Worm (Caenorhabditis elegans) whole organism, L3 larva: Measurements from ENCODE around the gene spp-11.

Experiments
- R02D3.7 ChIP-seq: fragments of 150-350 bp; optimal IDR thresholded peaks from 2 replicates; lab custom pipeline; 2014; ENCODE audit warnings: missing biosample characterization, missing genetic modification characterization
- ZK546.5 ChIP-seq: sonication (generic microtip); optimal IDR thresholded peaks from 2 replicates; lab custom pipeline; 2017; ENCODE audit warnings: missing biosample characterization, missing genetic modification characterization
- aly-2 ChIP-seq: fragments of 150-350 bp; optimal IDR thresholded peaks from 2 replicates; lab custom pipeline; 2014; ENCODE audit warnings: missing biosample characterization, missing genetic modification characterization
- ama-1 ChIP-seq: fragments of 150-350 bp; optimal IDR thresholded peaks from 2 replicates; lab custom pipeline; 2018
- ceh-16 ChIP-seq: sonication (generic microtip); optimal IDR thresholded peaks from 2 replicates; lab custom pipeline; 2017; ENCODE audit warnings: missing biosample characterization, missing genetic modification characterization
- ceh-82 ChIP-seq: fragments of 150-350 bp; optimal IDR thresholded peaks from 2 replicates; lab custom pipeline; 2014; ENCODE audit warnings: missing biosample characterization, missing genetic modification characterization
- ceh-9 ChIP-seq: sonication (generic microtip); optimal IDR thresholded peaks from 2 replicates; lab custom pipeline; 2018; ENCODE audit warnings: missing biosample characterization, missing genetic modification characterization
- daf-12 ChIP-seq: fragments of 150-350 bp; optimal IDR thresholded peaks from 2 replicates; lab custom pipeline; 2014; ENCODE audit warnings: missing biosample characterization, missing genetic modification reagents, missing genetic modification characterization
- egl-27 ChIP-seq: sonication (generic microtip); optimal IDR thresholded peaks from 4 replicates; lab custom pipeline; 2017; ENCODE audit warnings: missing biosample characterization, missing genetic modification reagents, missing genetic modification characterization
- egl-5 ChIP-seq: fragments of 150-350 bp; optimal IDR thresholded peaks from 2 replicates; lab custom pipeline; 2017; ENCODE audit warnings: missing biosample characterization, missing genetic modification reagents, missing genetic modification characterization, inconsistent platforms
- elt-1 ChIP-seq: fragments of 150-350 bp; optimal IDR thresholded peaks from 2 replicates; lab custom pipeline; 2014; ENCODE audit warnings: missing biosample characterization, missing genetic modification characterization
- elt-2 ChIP-seq: sonication (generic microtip); optimal IDR thresholded peaks from 2 replicates; lab custom pipeline; 2016; ENCODE audit warnings: missing genetic modification reagents, mild to moderate bottlenecking, missing genetic modification characterization, missing compliant biosample characterization
- elt-3 ChIP-seq, 3 experiments: fragments of 150-350 bp in 1 of 3; sonication (generic microtip) in 2 of 3; optimal IDR thresholded peaks; 2 replicates in 2 of 3; 4 replicates in 1 of 3; lab custom pipeline; 2014 to 2017; ENCODE audit warnings: missing biosample characterization in 3 of 3, missing genetic modification characterization in 3 of 3
- eor-1 ChIP-seq, 2 experiments: fragments of 150-350 bp; optimal IDR thresholded peaks; 2 replicates each; lab custom pipeline; 2014 to 2018; ENCODE audit warnings: missing biosample characterization in 2 of 2, missing genetic modification characterization in 2 of 2
- fkh-10 ChIP-seq: sonication (generic microtip); optimal IDR thresholded peaks from 2 replicates; lab custom pipeline; 2017; ENCODE audit warnings: missing biosample characterization, missing genetic modification reagents, missing genetic modification characterization
- fkh-2 ChIP-seq: fragments of 150-350 bp; optimal IDR thresholded peaks from 2 replicates; lab custom pipeline; 2014; ENCODE audit warnings: missing biosample characterization, missing genetic modification reagents, missing genetic modification characterization
- fos-1 ChIP-seq: fragments of 150-350 bp; optimal IDR thresholded peaks from 2 replicates; lab custom pipeline; 2014; ENCODE audit warnings: missing biosample characterization, missing genetic modification characterization
- hmg-11 ChIP-seq: sonication (generic microtip); optimal IDR thresholded peaks from 2 replicates; lab custom pipeline; 2016; ENCODE audit warnings: missing genetic modification characterization, missing compliant biosample characterization
- jun-1 ChIP-seq: fragments of 150-350 bp; optimal IDR thresholded peaks from 2 replicates; lab custom pipeline; 2014; ENCODE audit warnings: missing biosample characterization, missing genetic modification reagents, missing genetic modification characterization
- lin-15B ChIP-seq: fragments of 150-350 bp; optimal IDR thresholded peaks from 2 replicates; lab custom pipeline; 2014; ENCODE audit warnings: missing biosample characterization, missing genetic modification characterization
- lin-39 ChIP-seq: fragments of 150-350 bp; optimal IDR thresholded peaks from 2 replicates; lab custom pipeline; 2018; ENCODE audit warnings: missing biosample characterization, missing genetic modification reagents, missing genetic modification characterization
- lsy-12 ChIP-seq: sonication (generic microtip); optimal IDR thresholded peaks from 2 replicates; lab custom pipeline; 2016; ENCODE audit warnings: mild to moderate bottlenecking, missing genetic modification characterization, missing compliant biosample characterization
- mml-1 ChIP-seq: fragments of 150-350 bp; sonication (generic microtip); optimal IDR thresholded peaks from 3 replicates; lab custom pipeline; 2014; ENCODE audit warnings: missing biosample characterization, missing genetic modification characterization
- nfya-1 ChIP-seq: sonication (generic microtip); optimal IDR thresholded peaks from 2 replicates; lab custom pipeline; 2017; ENCODE audit warnings: missing genetic modification characterization, mild to moderate bottlenecking, missing compliant biosample characterization, antibody characterized with exemption, moderate library complexity; ENCODE audit not compliant: insufficient read depth
- nhr-11 ChIP-seq: fragments of 150-350 bp; optimal IDR thresholded peaks from 2 replicates; lab custom pipeline; 2014; ENCODE audit warnings: missing biosample characterization, missing genetic modification characterization
- nhr-237 ChIP-seq: fragments of 150-350 bp; optimal IDR thresholded peaks from 2 replicates; lab custom pipeline; 2014; ENCODE audit warnings: missing biosample characterization, missing genetic modification characterization
- nhr-25 ChIP-seq: sonication (generic microtip); optimal IDR thresholded peaks from 2 replicates; lab custom pipeline; 2017; ENCODE audit warnings: missing biosample characterization, missing genetic modification characterization
- nhr-43 ChIP-seq: sonication (generic microtip); optimal IDR thresholded peaks from 2 replicates; lab custom pipeline; 2016; ENCODE audit warnings: mild to moderate bottlenecking, missing genetic modification characterization, missing compliant biosample characterization; ENCODE audit not compliant: poor library complexity, severe bottlenecking
- nhr-67 ChIP-seq: fragments of 150-350 bp; optimal IDR thresholded peaks from 2 replicates; lab custom pipeline; 2014; ENCODE audit warnings: missing biosample characterization, missing genetic modification characterization
- nhr-76 ChIP-seq: fragments of 150-350 bp; sonication (generic microtip); optimal IDR thresholded peaks from 5 replicates; lab custom pipeline; 2014; ENCODE audit warnings: missing biosample characterization, missing genetic modification characterization
- pha-4 ChIP-seq: fragments of 150-350 bp; optimal IDR thresholded peaks from 2 replicates; lab custom pipeline; 2014; ENCODE audit warnings: missing biosample characterization, missing genetic modification reagents, missing genetic modification characterization
- pqm-1 ChIP-seq: fragments of 150-350 bp; optimal IDR thresholded peaks from 2 replicates; lab custom pipeline; 2017; ENCODE audit warnings: missing biosample characterization, missing genetic modification characterization, inconsistent platforms
- skn-1 ChIP-seq: fragments of 150-350 bp; optimal IDR thresholded peaks from 2 replicates; lab custom pipeline; 2014; ENCODE audit warnings: missing biosample characterization, missing genetic modification characterization
- snpc-4 ChIP-seq: fragments of 150-350 bp; optimal IDR thresholded peaks from 2 replicates; lab custom pipeline; 2014; ENCODE audit warnings: missing biosample characterization, missing genetic modification characterization
- unc-39 ChIP-seq: sonication (generic microtip); optimal IDR thresholded peaks from 4 replicates; lab custom pipeline; 2017; ENCODE audit warnings: missing biosample characterization, missing genetic modification characterization
- unc-62 ChIP-seq: fragments of 150-350 bp; sonication (generic microtip); optimal IDR thresholded peaks from 4 replicates; lab custom pipeline; 2014; ENCODE audit warnings: missing biosample characterization, missing genetic modification reagents, missing genetic modification characterization
- zag-1 ChIP-seq: fragments of 150-350 bp; optimal IDR thresholded peaks from 2 replicates; lab custom pipeline; 2014; ENCODE audit warnings: missing biosample characterization, missing genetic modification characterization
- ztf-11 ChIP-seq: fragments of 150-350 bp; optimal IDR thresholded peaks from 2 replicates; lab custom pipeline; 2014; ENCODE audit warnings: missing biosample characterization, missing genetic modification characterization
- ztf-4 ChIP-seq: fragments of 150-350 bp; optimal IDR thresholded peaks from 2 replicates; lab custom pipeline; 2014; ENCODE audit warnings: missing biosample characterization, missing genetic modification characterization

spp-11 gene

DNA sequence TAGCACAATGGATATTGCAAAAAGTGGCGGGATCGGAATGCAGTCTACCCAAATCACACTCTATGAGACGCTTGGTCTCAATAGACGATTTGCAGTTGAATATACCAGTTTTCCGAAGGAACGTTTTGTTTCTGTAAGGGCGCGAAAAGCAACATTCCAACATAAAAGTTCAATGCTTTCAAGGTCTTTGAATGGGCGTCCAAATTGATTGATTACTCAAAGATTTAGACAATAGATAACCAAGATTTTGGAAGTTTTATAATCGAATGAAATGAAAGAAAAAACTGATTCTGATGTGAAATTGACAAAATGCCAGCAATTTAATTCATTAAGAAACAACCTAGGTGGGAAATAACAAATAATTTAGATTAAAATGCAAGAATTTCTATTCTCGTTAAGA, 12.0 kb upstream of the spp-11 start:
- no peak for TF ChIP-seq nhr-67
- TF ChIP-seq nhr-76: no peak
- TF ChIP-seq elt-1 (tag; lab: Kevin White, UChicago): peak; percentile 66
- peak; percentile 76 for TF ChIP-seq nhr-25 (tag; lab: Kevin White, UChicago)
- TF ChIP-seq skn-1 (tag; lab: Kevin White, UChicago): no peak
- no peak for TF ChIP-seq fos-1 (tag; lab: Kevin White, UChicago)
- TF ChIP-seq, all 47 proteins: peak for 2

- TF ChIP-seq lsy-12 (tag; lab: Kevin White, UChicago) (no peak), ztf-11 (no peak), fos-1 (tag; lab: Kevin White, UChicago) (no peak), ZK546.5 (tag; lab: Kevin White, UChicago) (no peak), aly-2 (tag; lab: Kevin White, UChicago) (no peak), ceh-16 (no peak), mml-1 (no peak), R02D3.7 (tag; lab: Kevin White, UChicago) (no peak), zag-1 (tag; lab: Kevin White, UChicago) (no peak), elt-2 (tag; lab: Kevin White, UChicago) (no peak), unc-39 (tag; lab: Kevin White, UChicago) (no peak), elt-3 (tag; optimal IDR thresholded peaks at IDR 0.05; lab: Kevin White, UChicago) (no peak), unc-62 (GFP tag; lab: Kevin White, UChicago) (no peak), egl-5 (tag; lab: Kevin White, UChicago) (no peak)
- TF ChIP-seq, all 47 proteins: peak for 0
Observed at ce11 chrII:6417999-6418398, 10.8 kb upstream of the spp-11 start.

ce11 chrII:6413788-6414187, 6.6 kb upstream of the spp-11 start:
- TF ChIP-seq lsy-12 (tag; lab: Kevin White, UChicago): no peak
- TF ChIP-seq hmg-11 (tag; lab: Kevin White, UChicago): no peak
- TF ChIP-seq unc-62 (GFP tag; lab: Kevin White, UChicago): no peak
- TF ChIP-seq fos-1 (tag; lab: Kevin White, UChicago): no peak
- TF ChIP-seq pha-4 (tag; lab: Kevin White, UChicago): peak; percentile 29
- TF ChIP-seq nhr-43: no peak
- no peak for TF ChIP-seq lin-39 (tag; lab: Kevin White, UChicago)
- no peak for TF ChIP-seq nhr-237 (tag; lab: Kevin White, UChicago)
- TF ChIP-seq nhr-11 (tag; lab: Kevin White, UChicago): no peak
- peak; percentile 49 for TF ChIP-seq jun-1 (tag; lab: Kevin White, UChicago)
- no peak for TF ChIP-seq zag-1 (tag; lab: Kevin White, UChicago)
- TF ChIP-seq ama-1 (lab: Kevin White, UChicago): no peak
- peak; percentile 70 for TF ChIP-seq pqm-1 (tag; lab: Kevin White, UChicago)
- no peak for TF ChIP-seq nhr-76
- no peak for TF ChIP-seq eor-1 (tag; optimal IDR thresholded peaks at IDR 0.05; lab: Kevin White, UChicago)
- TF ChIP-seq egl-27 (tag; lab: Kevin White, UChicago): no peak
- TF ChIP-seq lin-15B: no peak
- no peak for TF ChIP-seq snpc-4 (tag; lab: Kevin White, UChicago)
- no peak for TF ChIP-seq ceh-82 (tag; lab: Kevin White, UChicago)
- no peak for TF ChIP-seq daf-12 (tag; lab: Kevin White, UChicago)
- no peak for TF ChIP-seq fkh-2
- no peak for TF ChIP-seq nfya-1 (tag; lab: Kevin White, UChicago)
- TF ChIP-seq elt-2 (tag; lab: Kevin White, UChicago): peak; percentile 98
- no peak for TF ChIP-seq ztf-11
- no peak for TF ChIP-seq nhr-67
- no peak for TF ChIP-seq ceh-9 (tag; lab: Kevin White, UChicago)

DNA sequence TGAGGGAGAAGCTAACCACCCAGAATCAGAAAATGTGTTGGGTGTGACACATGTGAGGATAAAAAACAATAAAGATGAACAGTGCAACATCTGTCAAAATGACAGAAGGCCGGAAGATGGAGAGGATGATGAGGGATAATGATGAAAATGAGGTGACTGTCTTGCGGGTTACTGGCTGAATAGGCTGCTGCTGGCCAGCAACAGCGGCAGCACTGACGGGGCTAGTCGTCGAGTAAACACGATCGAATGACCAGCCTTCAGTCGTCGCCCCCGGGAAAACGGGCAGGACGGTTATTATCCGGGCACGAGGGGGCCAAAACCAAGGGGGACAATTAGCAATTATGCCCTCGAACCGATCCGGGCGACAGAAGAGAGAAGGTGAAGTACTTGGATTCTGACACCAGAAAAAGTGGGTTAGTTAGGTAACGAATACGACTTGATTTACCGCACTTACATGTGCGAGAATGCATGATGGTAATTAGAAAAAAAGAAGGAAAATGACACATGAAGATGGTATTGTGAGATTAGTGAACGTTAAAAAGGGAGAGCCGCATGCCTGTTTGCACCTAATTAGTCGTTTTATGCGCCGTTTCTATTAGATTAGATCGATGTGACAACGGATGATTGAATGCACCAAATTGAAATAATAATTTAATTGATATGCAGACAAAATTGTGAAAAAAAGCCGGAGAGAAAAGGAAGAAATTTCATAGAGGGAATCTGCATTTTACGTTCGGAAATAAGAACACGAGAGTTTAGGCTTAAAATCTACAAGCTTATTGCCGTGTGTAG, 4.7 kb upstream of the spp-11 start:
- TF ChIP-seq elt-2 (tag; lab: Kevin White, UChicago) (no peak), fkh-10 (GFP tag; lab: Kevin White, UChicago) (no peak), ceh-82 (tag; lab: Kevin White, UChicago) (no peak), ztf-4 (tag; lab: Kevin White, UChicago) (no peak), skn-1 (tag; lab: Kevin White, UChicago) (no peak)
